Fruit fly (Drosophila melanogaster): ENCODE results near the gene nompC.

dm6 chr2L:5374216-5374615 lies 28.2 kb downstream of the nompC start:
- no peak for TF ChIP-seq CG8478 (optimal IDR thresholded peaks at IDR 0.05)
- no peak for TF ChIP-seq CTCF (optimal IDR thresholded peaks at IDR 0.05)

Measured in S2 (cell line).